Fruit fly (Drosophila melanogaster): Measurements from ENCODE around the gene CG18823.

Gene CG18823

dm6 chrX:1033066-1033465 lies 42.7 kb downstream of the CG18823 start (continued):
- no peak for TF ChIP-seq CG43689 (GFP tag; IDR thresholded peaks at IDR 0.05)
- peak; percentile 18 for TF ChIP-seq tin (GFP tag; optimal IDR thresholded peaks at IDR 0.05)
- no peak for TF ChIP-seq h (optimal IDR thresholded peaks at IDR 0.05)
- TF ChIP-seq schlank (tag; optimal IDR thresholded peaks at IDR 0.05) = no peak
- TF ChIP-seq pzg (GFP tag; optimal IDR thresholded peaks at IDR 0.05) = peak; percentile 85
- no peak for TF ChIP-seq cwo (GFP tag; optimal IDR thresholded peaks at IDR 0.05)
- TF ChIP-seq CG12104 (GFP tag; optimal IDR thresholded peaks at IDR 0.05) = no peak
- no peak for TF ChIP-seq onecut (GFP tag; IDR thresholded peaks at IDR 0.05)
- no peak for TF ChIP-seq TFAM (GFP tag; optimal IDR thresholded peaks at IDR 0.05)
- TF ChIP-seq repo (GFP tag; optimal IDR thresholded peaks at IDR 0.05) = no peak
- TF ChIP-seq nau (GFP tag; optimal IDR thresholded peaks at IDR 0.05) = no peak
- no peak for TF ChIP-seq CG8281 (tag; optimal IDR thresholded peaks at IDR 0.05)
- no peak for TF ChIP-seq az2 (GFP tag; optimal IDR thresholded peaks at IDR 0.05)
- no peak for TF ChIP-seq Bteb2 (GFP tag; optimal IDR thresholded peaks at IDR 0.05)
- peak; percentile 63; the same call in 2 of the 3 replicates for TF ChIP-seq CG11456 (GFP tag; IDR thresholded peaks at IDR 0.05)
- peak; percentile 21; the same call in 1 of the 2 replicates for TF ChIP-seq Taf1 (GFP tag; IDR thresholded peaks at IDR 0.05)
- TF ChIP-seq CG1603 (tag; optimal IDR thresholded peaks at IDR 0.05) = peak; percentile 76
- no peak for TF ChIP-seq CG2202 (tag; optimal IDR thresholded peaks at IDR 0.05)
- TF ChIP-seq CG7357 (GFP tag; IDR thresholded peaks at IDR 0.05) = no peak
- no peak for TF ChIP-seq hkb (optimal IDR thresholded peaks at IDR 0.05)
- no peak for TF ChIP-seq hkb (GFP tag; IDR thresholded peaks at IDR 0.05)
- peak; percentile 94 for TF ChIP-seq sna (GFP tag; IDR thresholded peaks at IDR 0.05; ENCODE audit: partially characterized antibody)
- TF ChIP-seq CG4854 (GFP tag; optimal IDR thresholded peaks at IDR 0.05) = no peak
- TF ChIP-seq eyg (GFP tag; optimal IDR thresholded peaks at IDR 0.05) = no peak
- no peak for TF ChIP-seq gsb-n (tag; optimal IDR thresholded peaks at IDR 0.05)
- TF ChIP-seq CG2712 (tag; optimal IDR thresholded peaks at IDR 0.05) = no peak
- TF ChIP-seq pita (GFP tag; optimal IDR thresholded peaks at IDR 0.05) = no peak
- TF ChIP-seq CG16815 (GFP tag; optimal IDR thresholded peaks at IDR 0.05) = no peak
- no peak for TF ChIP-seq CG10565 (GFP tag; optimal IDR thresholded peaks at IDR 0.05)
- TF ChIP-seq CG5180 (GFP tag; optimal IDR thresholded peaks at IDR 0.05) = no peak
- no peak for TF ChIP-seq Mad (GFP tag; optimal IDR thresholded peaks at IDR 0.05)
- no peak for TF ChIP-seq ttk (GFP tag; IDR thresholded peaks at IDR 0.05)
- TF ChIP-seq CG7963 (GFP tag; IDR thresholded peaks at IDR 0.05; ENCODE audit: partially characterized antibody) = peak; percentile 99
- TF ChIP-seq peb (GFP tag; IDR thresholded peaks at IDR 0.05) = no peak
- TF ChIP-seq CG13894 (tag; optimal IDR thresholded peaks at IDR 0.05) = peak; percentile 15
- TF ChIP-seq Sox102F (GFP tag; optimal IDR thresholded peaks at IDR 0.05) = no peak
- TF ChIP-seq CG17829 (tag; optimal IDR thresholded peaks at IDR 0.05) = peak; percentile 25
- TF ChIP-seq CG6654 (GFP tag; optimal IDR thresholded peaks at IDR 0.05) = no peak
- TF ChIP-seq CG7745 (tag; optimal IDR thresholded peaks at IDR 0.05) = no peak
- no peak for TF ChIP-seq bigmax (GFP tag; optimal IDR thresholded peaks at IDR 0.05)
- TF ChIP-seq CG7839 (tag; optimal IDR thresholded peaks at IDR 0.05) = no peak
- peak; percentile 43 for TF ChIP-seq mam (GFP tag; optimal IDR thresholded peaks at IDR 0.05)
- no peak for TF ChIP-seq CG8765 (GFP tag; IDR thresholded peaks at IDR 0.05)
- peak; percentile 96 for TF ChIP-seq Scr (GFP tag; IDR thresholded peaks at IDR 0.05; ENCODE audit: partially characterized antibody)
- TF ChIP-seq CG10366 (GFP tag; IDR thresholded peaks at IDR 0.05) = no peak
- TF ChIP-seq CG16863 (GFP tag; optimal IDR thresholded peaks at IDR 0.05) = peak; percentile 86
- no peak for TF ChIP-seq CG30431 (GFP tag; optimal IDR thresholded peaks at IDR 0.05)
- no peak for TF ChIP-seq CG5245 (GFP tag; optimal IDR thresholded peaks at IDR 0.05)
- peak; percentile 19; the same call in 1 of the 3 replicates for TF ChIP-seq tgo (GFP tag; IDR thresholded peaks at IDR 0.05)
- no peak for TF ChIP-seq ro (GFP tag; IDR thresholded peaks at IDR 0.05)
- TF ChIP-seq fd3F (GFP tag; optimal IDR thresholded peaks at IDR 0.05) = no peak
- TF ChIP-seq CG4617 (GFP tag; optimal IDR thresholded peaks at IDR 0.05; ENCODE audit: borderline replicate concordance) = peak; percentile 14
